Fruit fly (Drosophila melanogaster): ENCODE measurements around the gene Cdc37.

- TF ChIP-seq usp (GFP tag; optimal IDR thresholded peaks at IDR 0.05) (no peak), CG8478 (optimal IDR thresholded peaks at IDR 0.05) (no peak), EcR (GFP tag; optimal IDR thresholded peaks at IDR 0.05) (no peak), pan (optimal IDR thresholded peaks at IDR 0.05) (no peak)
Measured at dm6 chr3L:1755458-1755984, 39.7 kb upstream of the Cdc37 start, which contains the start of gene Cht2.

Measured in whole organism.